Worm (Caenorhabditis elegans) whole organism, mixed stage, embryonic: Measurements from ENCODE around the gene ets-7.

Experiments
- ceh-39 ChIP-seq: fragments of 150-350 bp; optimal IDR thresholded peaks from 2 replicates; lab custom pipeline; 2014; ENCODE audit warnings: missing biosample characterization, missing genetic modification characterization
- elt-3 ChIP-seq: fragments of 150-350 bp; optimal IDR thresholded peaks from 2 replicates; lab custom pipeline; 2014; ENCODE audit warnings: missing biosample characterization, missing genetic modification characterization
- flh-1 ChIP-seq: fragments of 200-800 bp; sonication (Bioruptor generic); optimal IDR thresholded peaks from 2 replicates; lab custom pipeline; 2018; ENCODE audit warnings: mild to moderate bottlenecking, missing genetic modification characterization, moderate library complexity, missing compliant biosample characterization
- mls-2 ChIP-seq: sonication (generic microtip); optimal IDR thresholded peaks from 2 replicates; lab custom pipeline; 2016; ENCODE audit warnings: mild to moderate bottlenecking, missing genetic modification characterization, moderate library complexity, missing compliant biosample characterization
- nhr-12 ChIP-seq: fragments of 150-350 bp; optimal IDR thresholded peaks from 2 replicates; lab custom pipeline; 2014; ENCODE audit warnings: missing biosample characterization, missing genetic modification characterization
- pha-4 ChIP-seq: fragments of 150-350 bp; optimal IDR thresholded peaks from 2 replicates; lab custom pipeline; 2018; ENCODE audit warnings: missing biosample characterization, missing genetic modification reagents, missing genetic modification characterization
- unc-39 ChIP-seq: fragments of 150-350 bp; optimal IDR thresholded peaks from 2 replicates; lab custom pipeline; 2014; ENCODE audit warnings: missing biosample characterization, missing genetic modification characterization
- ztf-11 ChIP-seq: fragments of 150-350 bp; optimal IDR thresholded peaks from 2 replicates; lab custom pipeline; 2014; ENCODE audit warnings: missing biosample characterization, missing genetic modification characterization

DNA sequence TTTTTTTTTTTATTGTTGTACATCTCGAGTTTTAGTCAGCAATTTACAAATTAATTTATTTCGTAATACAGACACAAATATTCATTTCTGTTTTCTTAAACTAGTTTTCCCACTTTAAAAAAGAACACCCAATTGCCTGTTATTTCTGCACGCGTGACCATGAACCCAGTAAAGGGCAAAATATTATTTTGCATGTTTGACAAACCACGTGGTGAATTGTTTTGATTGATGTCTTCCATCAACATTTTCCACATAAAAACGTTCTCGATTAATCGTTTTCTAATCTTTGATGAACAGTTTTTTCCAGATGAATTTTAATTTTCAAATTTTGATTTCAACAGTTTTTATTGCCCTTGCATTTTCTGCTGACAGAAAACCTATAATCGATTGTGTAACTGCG is 32.9 kb downstream of the ets-7 start, which contains the start of gene C54F6.18:
- TF ChIP-seq flh-1 (GFP tag; lab: Kevin White, UChicago) (no peak), ztf-11 (tag; lab: Kevin White, UChicago) (no peak), mls-2 (tag; lab: Kevin White, UChicago) (no peak), ceh-39 (no peak), unc-39 (tag; lab: Kevin White, UChicago) (no peak), elt-3 (tag; lab: Kevin White, UChicago) (no peak), pha-4 (no peak), nhr-12 (tag; lab: Kevin White, UChicago) (no peak)
